Fruit fly (Drosophila melanogaster): ENCODE data around the gene CG17738.

dm6 chr3R:12253887-12254286 lies 16.8 kb upstream of the CG17738 start, which contains the start of gene CG3942:
- TF ChIP-seq Met (GFP tag; optimal IDR thresholded peaks at IDR 0.05), result no peak
- no peak for TF ChIP-seq salr (GFP tag; optimal IDR thresholded peaks at IDR 0.05)
- no peak for TF ChIP-seq dsx (GFP tag; optimal IDR thresholded peaks at IDR 0.05; ENCODE audit: poor library complexity, severe bottlenecking)
- no peak for TF ChIP-seq acj6 (GFP tag; optimal IDR thresholded peaks at IDR 0.05)
- no peak for TF ChIP-seq CG9139 (GFP tag; optimal IDR thresholded peaks at IDR 0.05)
- TF ChIP-seq Sox102F (GFP tag; optimal IDR thresholded peaks at IDR 0.05), result no peak
- TF ChIP-seq Hr4 (GFP tag; optimal IDR thresholded peaks at IDR 0.05), result no peak
- TF ChIP-seq svp (GFP tag), result no peak
